Worm (Caenorhabditis elegans) whole organism, L2 larva: ENCODE results near the gene sru-24.

Experiments used
- alr-1 ChIP-seq: fragments of 150-350 bp; optimal IDR thresholded peaks from 2 replicates; lab custom pipeline; 2014; ENCODE audit warnings: missing biosample characterization, missing genetic modification characterization
- ama-1 ChIP-seq: fragments of 150-350 bp; optimal IDR thresholded peaks from 2 replicates; lab custom pipeline; 2018; ENCODE audit warnings: inconsistent platforms
- ceh-16 ChIP-seq: fragments of 150-350 bp; optimal IDR thresholded peaks from 2 replicates; lab custom pipeline; 2014; ENCODE audit warnings: missing biosample characterization, missing genetic modification characterization
- egl-27 ChIP-seq: sonication (generic microtip); optimal IDR thresholded peaks from 3 replicates; lab custom pipeline; 2017; ENCODE audit warnings: missing biosample characterization, missing genetic modification reagents, missing genetic modification characterization
- elt-1 ChIP-seq: fragments of 150-350 bp; optimal IDR thresholded peaks from 2 replicates; lab custom pipeline; 2014; ENCODE audit warnings: missing biosample characterization, missing genetic modification characterization
- nhr-10 ChIP-seq: sonication (generic microtip); optimal IDR thresholded peaks from 2 replicates; lab custom pipeline; 2017; ENCODE audit warnings: missing biosample characterization, missing genetic modification characterization
- nhr-11 ChIP-seq: fragments of 150-350 bp; optimal IDR thresholded peaks from 2 replicates; lab custom pipeline; 2014; ENCODE audit warnings: missing biosample characterization, missing genetic modification characterization
- nhr-237 ChIP-seq: fragments of 150-350 bp; optimal IDR thresholded peaks from 2 replicates; lab custom pipeline; 2014; ENCODE audit warnings: missing biosample characterization, missing genetic modification characterization
- nhr-25 ChIP-seq: fragments of 150-350 bp; sonication (generic microtip); optimal IDR thresholded peaks from 3 replicates; lab custom pipeline; 2014; ENCODE audit warnings: missing biosample characterization, missing genetic modification characterization
- peb-1 ChIP-seq: fragments of 150-350 bp; optimal IDR thresholded peaks from 2 replicates; lab custom pipeline; 2014; ENCODE audit warnings: missing biosample characterization, missing genetic modification characterization
- sem-4 ChIP-seq: fragments of 150-350 bp; optimal IDR thresholded peaks from 2 replicates; lab custom pipeline; 2014; ENCODE audit warnings: missing biosample characterization, missing genetic modification reagents, missing genetic modification characterization
- sma-9 ChIP-seq, 2 experiments: fragments of 150-350 bp in 1 of 2; sonication (generic microtip) in 1 of 2; optimal IDR thresholded peaks; 2 replicates each; lab custom pipeline; 2014 to 2016; ENCODE audit warnings: missing genetic modification characterization in 2 of 2, mild to moderate bottlenecking in 1 of 2, missing biosample characterization in 1 of 2, missing compliant biosample characterization in 1 of 2, missing genetic modification reagents in 1 of 2, moderate library complexity in 1 of 2
- snpc-4 ChIP-seq: fragments of 150-350 bp; optimal IDR thresholded peaks from 2 replicates; lab custom pipeline; 2014; ENCODE audit warnings: missing biosample characterization, missing genetic modification characterization
- ztf-4 ChIP-seq: fragments of 150-350 bp; optimal IDR thresholded peaks from 2 replicates; lab custom pipeline; 2014; ENCODE audit warnings: missing biosample characterization, missing genetic modification characterization

DNA sequence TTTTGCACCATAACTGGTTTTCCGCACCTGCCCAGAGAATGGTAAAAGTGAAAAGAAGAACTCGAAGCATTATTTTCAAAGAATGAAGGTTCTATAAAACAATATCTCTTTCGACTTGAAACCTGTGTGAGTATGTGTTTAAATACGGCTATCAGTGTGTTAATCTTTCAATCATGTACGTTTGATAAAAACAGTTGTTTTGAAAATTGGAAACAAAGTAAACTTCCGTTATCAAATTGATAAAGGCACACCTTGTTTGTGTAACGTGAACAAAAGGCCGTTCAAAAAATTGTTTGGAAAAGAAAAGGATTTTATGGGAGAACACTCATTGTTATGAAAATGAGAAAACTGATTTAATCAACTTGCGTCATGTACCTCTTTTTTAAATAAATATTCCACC is 44.9 kb downstream of the sru-24 start, which contains the start of gene F48G7.7:
- TF ChIP-seq nhr-10 (tag; lab: Kevin White, UChicago) (no peak), egl-27 (no peak), snpc-4 (tag; lab: Kevin White, UChicago) (no peak), nhr-11 (tag; lab: Kevin White, UChicago) (no peak), ceh-16 (tag; lab: Kevin White, UChicago) (no peak), nhr-237 (tag; lab: Kevin White, UChicago) (no peak), ztf-4 (no peak), ama-1 (lab: Kevin White, UChicago) (no peak), peb-1 (tag; lab: Kevin White, UChicago) (no peak), alr-1 (tag; lab: Kevin White, UChicago) (no peak), nhr-25 (tag; lab: Kevin White, UChicago) (no peak), elt-1 (tag; lab: Kevin White, UChicago) (no peak), sma-9 (GFP tag; optimal IDR thresholded peaks at IDR 0.05; lab: Kevin White, UChicago) (no peak), sma-9 (tag; optimal IDR thresholded peaks at IDR 0.05; lab: Kevin White, UChicago) (no peak), sem-4 (no peak)
